Fruit fly (Drosophila melanogaster): ENCODE data around the gene RhoGAP71E.

Gene RhoGAP71E

dm6 chr3L:15632653-15633052, 44.0 kb downstream of the RhoGAP71E start (continued):
- TF ChIP-seq Deaf1 (tag; optimal IDR thresholded peaks at IDR 0.05): no peak
- TF ChIP-seq her (GFP tag; optimal IDR thresholded peaks at IDR 0.05): no peak
- no peak for TF ChIP-seq HLH3B (GFP tag; IDR thresholded peaks at IDR 0.05)
- TF ChIP-seq CG15514 (GFP tag; optimal IDR thresholded peaks at IDR 0.05): peak; percentile 4
- TF ChIP-seq tna (GFP tag; IDR thresholded peaks at IDR 0.05; ENCODE audit: partially characterized antibody): no peak
- TF ChIP-seq CG15479 (GFP tag; optimal IDR thresholded peaks at IDR 0.05): no peak
- no peak for TF ChIP-seq peb (GFP tag; IDR thresholded peaks at IDR 0.05)
- no peak for TF ChIP-seq CG3065 (GFP tag; optimal IDR thresholded peaks at IDR 0.05)
- TF ChIP-seq gsb (GFP tag; IDR thresholded peaks at IDR 0.05): no peak
- peak; percentile 25 for TF ChIP-seq CG7987 (GFP tag; optimal IDR thresholded peaks at IDR 0.05)
- peak; percentile 57 for TF ChIP-seq CG10543 (GFP tag; optimal IDR thresholded peaks at IDR 0.05)
- no peak for TF ChIP-seq tap (tag; optimal IDR thresholded peaks at IDR 0.05)
- no peak for TF ChIP-seq zfh1 (GFP tag; IDR thresholded peaks at IDR 0.05)
- TF ChIP-seq CG10431 (GFP tag; optimal IDR thresholded peaks at IDR 0.05): no peak
- TF ChIP-seq CG8944 (GFP tag; optimal IDR thresholded peaks at IDR 0.05): no peak
- no peak for TF ChIP-seq NC2β (GFP tag; optimal IDR thresholded peaks at IDR 0.05)
- no peak for TF ChIP-seq pnt (GFP tag; optimal IDR thresholded peaks at IDR 0.05)
- TF ChIP-seq wek (GFP tag; optimal IDR thresholded peaks at IDR 0.05): peak; percentile 24
- no peak for TF ChIP-seq H15 (GFP tag; IDR thresholded peaks at IDR 0.05)
- no peak for TF ChIP-seq CTCF (GFP tag; optimal IDR thresholded peaks at IDR 0.05)
- TF ChIP-seq amos (GFP tag; IDR thresholded peaks at IDR 0.05; ENCODE audit: partially characterized antibody): no peak
- TF ChIP-seq CG13624 (GFP tag; optimal IDR thresholded peaks at IDR 0.05): no peak
- TF ChIP-seq CG10366 (GFP tag; IDR thresholded peaks at IDR 0.05): no peak
- no peak for TF ChIP-seq tx (GFP tag; optimal IDR thresholded peaks at IDR 0.05)
- TF ChIP-seq Med (GFP tag): peak; percentile 71
- TF ChIP-seq CG2120 (GFP tag; optimal IDR thresholded peaks at IDR 0.05): no peak
- TF ChIP-seq CG2875 (GFP tag; optimal IDR thresholded peaks at IDR 0.05): no peak
- TF ChIP-seq salm (tag; optimal IDR thresholded peaks at IDR 0.05): no peak
- TF ChIP-seq chm (GFP tag; IDR thresholded peaks at IDR 0.05): no peak
- TF ChIP-seq CG32772 (GFP tag; IDR thresholded peaks at IDR 0.05): no peak
- peak; percentile 10 for TF ChIP-seq CG5180 (GFP tag; optimal IDR thresholded peaks at IDR 0.05)
- TF ChIP-seq crp (GFP tag; optimal IDR thresholded peaks at IDR 0.05): no peak
- no peak for TF ChIP-seq sima (GFP tag; optimal IDR thresholded peaks at IDR 0.05)
- TF ChIP-seq CG9437 (GFP tag; optimal IDR thresholded peaks at IDR 0.05): no peak
- TF ChIP-seq CG11696 (GFP tag; IDR thresholded peaks at IDR 0.05): no peak
- peak; percentile 20 for TF ChIP-seq Hmr (GFP tag; optimal IDR thresholded peaks at IDR 0.05)
- TF ChIP-seq trh (GFP tag; optimal IDR thresholded peaks at IDR 0.05): no peak
- no peak for TF ChIP-seq Aef1 (GFP tag; IDR thresholded peaks at IDR 0.05)
- TF ChIP-seq CG30403 (GFP tag; optimal IDR thresholded peaks at IDR 0.05): no peak
- TF ChIP-seq CG11504 (tag; optimal IDR thresholded peaks at IDR 0.05): no peak
- TF ChIP-seq CG6272 (GFP tag; IDR thresholded peaks at IDR 0.05): no peak
- TF ChIP-seq CG17912 (GFP tag; optimal IDR thresholded peaks at IDR 0.05): no peak
- no peak for TF ChIP-seq chn (GFP tag; optimal IDR thresholded peaks at IDR 0.05)
- no peak for TF ChIP-seq gsb-n (tag; optimal IDR thresholded peaks at IDR 0.05)
- TF ChIP-seq CG34376 (GFP tag; optimal IDR thresholded peaks at IDR 0.05): peak; percentile 6
- no peak for TF ChIP-seq CG13287 (GFP tag; IDR thresholded peaks at IDR 0.05; ENCODE audit: partially characterized antibody)
- no peak for TF ChIP-seq rib (GFP tag; IDR thresholded peaks at IDR 0.05)
- TF ChIP-seq Gsc (GFP tag; IDR thresholded peaks at IDR 0.05): no peak
- TF ChIP-seq CG6765 (GFP tag; optimal IDR thresholded peaks at IDR 0.05): no peak
- TF ChIP-seq Ets97D (GFP tag; optimal IDR thresholded peaks at IDR 0.05): no peak
- peak; percentile 6 for TF ChIP-seq Fer1 (GFP tag; optimal IDR thresholded peaks at IDR 0.05)
- peak; percentile 21 for TF ChIP-seq BtbVII (GFP tag; optimal IDR thresholded peaks at IDR 0.05)
- 0 out of 3 replicates have a peak, but pooled peaks have one; percentile 13 for TF ChIP-seq otp (GFP tag; IDR thresholded peaks at IDR 0.05)

Data from whole organism, embryonic.